Fruit fly (Drosophila melanogaster) whole organism, adult: ENCODE results near the gene Bx42.

Experiments
- CG11617 ChIP-seq: fragments of 200-800 bp; sonication (Bioruptor generic); optimal IDR thresholded peaks from 2 replicates; lab custom pipeline; 2017; ENCODE audit warnings: mild to moderate bottlenecking, missing biosample characterization, missing genetic modification reagents, missing genetic modification characterization
- CG12768 ChIP-seq: fragments of 200-800 bp; sonication (Bioruptor generic); optimal IDR thresholded peaks from 2 replicates; lab custom pipeline; 2017; ENCODE audit warnings: missing biosample characterization, missing genetic modification characterization, mild to moderate bottlenecking, moderate library complexity, missing genetic modification reagents
- CG14711 ChIP-seq: fragments of 200-800 bp; sonication (Bioruptor generic); optimal IDR thresholded peaks from 2 replicates; lab custom pipeline; 2018; ENCODE audit warnings: missing biosample characterization, mild to moderate bottlenecking, missing genetic modification characterization, moderate library complexity
- CG1620 ChIP-seq: fragments of 200-800 bp; sonication (Bioruptor generic); optimal IDR thresholded peaks from 2 replicates; lab custom pipeline; 2016; ENCODE audit warnings: missing biosample characterization, missing genetic modification characterization
- CG33017 ChIP-seq: fragments of 200-800 bp; sonication (Bioruptor generic); optimal IDR thresholded peaks from 2 replicates; lab custom pipeline; 2018; ENCODE audit warnings: missing biosample characterization, mild to moderate bottlenecking, missing genetic modification characterization, moderate library complexity
- CG5204 ChIP-seq: fragments of 200-800 bp; sonication (Bioruptor generic); optimal IDR thresholded peaks from 2 replicates; lab custom pipeline; 2016; ENCODE audit warnings: missing biosample characterization, missing genetic modification characterization
- CG7045 ChIP-seq: fragments of 200-800 bp; sonication (Bioruptor generic); optimal IDR thresholded peaks from 2 replicates; lab custom pipeline; 2017; ENCODE audit warnings: missing biosample characterization, mild to moderate bottlenecking, missing genetic modification characterization
- CG7101 ChIP-seq: fragments of 200-800 bp; sonication (Bioruptor generic); optimal IDR thresholded peaks from 2 replicates; lab custom pipeline; 2018; ENCODE audit warnings: missing biosample characterization, mild to moderate bottlenecking, missing genetic modification characterization, moderate library complexity
- Clk ChIP-seq: fragments of 200-800 bp; sonication (Bioruptor generic); optimal IDR thresholded peaks from 2 replicates; lab custom pipeline; 2017; ENCODE audit warnings: missing biosample characterization, missing genetic modification characterization
- Crg-1 ChIP-seq: fragments of 200-800 bp; sonication (Bioruptor generic); optimal IDR thresholded peaks from 2 replicates; lab custom pipeline; 2016; ENCODE audit warnings: missing biosample characterization, missing genetic modification characterization
- Hr96 ChIP-seq: fragments of 200-800 bp; sonication (Bioruptor generic); optimal IDR thresholded peaks from 2 replicates; lab custom pipeline; 2016; ENCODE audit warnings: missing biosample characterization, missing genetic modification characterization
- Mnt ChIP-seq: fragments of 200-800 bp; sonication (Bioruptor generic); optimal IDR thresholded peaks from 2 replicates; lab custom pipeline; 2016; ENCODE audit warnings: missing biosample characterization, mild to moderate bottlenecking, missing genetic modification characterization
- bab1 ChIP-seq: fragments of 200-800 bp; sonication (Bioruptor generic); optimal IDR thresholded peaks from 3 replicates; lab custom pipeline; 2019; ENCODE audit warnings: missing biosample characterization, mild to moderate bottlenecking, missing genetic modification characterization, moderate library complexity
- cic ChIP-seq: fragments of 200-800 bp; sonication (Bioruptor generic); optimal IDR thresholded peaks from 2 replicates; lab custom pipeline; 2017; ENCODE audit warnings: missing biosample characterization, mild to moderate bottlenecking, missing genetic modification characterization, moderate library complexity
- cnc ChIP-seq, 2 experiments: fragments of >200 bp; optimal IDR thresholded peaks; 2 replicates each; lab custom pipeline; 2017
- kay ChIP-seq: fragments of 200-800 bp; sonication (Bioruptor generic); peaks from one replicate; lab custom pipeline; 2016; ENCODE audit warnings: missing biosample characterization, missing genetic modification characterization, borderline replicate concordance
- ovo ChIP-seq: fragments of 200-800 bp; sonication (Bioruptor generic); optimal IDR thresholded peaks from 2 replicates; lab custom pipeline; 2016; ENCODE audit warnings: missing biosample characterization, missing genetic modification characterization
- pad ChIP-seq: fragments of 200-800 bp; sonication (Bioruptor generic); optimal IDR thresholded peaks from 3 replicates; lab custom pipeline; 2017; ENCODE audit warnings: missing biosample characterization, missing genetic modification characterization, mild to moderate bottlenecking, moderate library complexity, missing genetic modification reagents
- tj ChIP-seq: fragments of 200-800 bp; sonication (Bioruptor generic); optimal IDR thresholded peaks from 3 replicates; lab custom pipeline; 2017; ENCODE audit warnings: missing biosample characterization, mild to moderate bottlenecking, missing genetic modification characterization, moderate library complexity
- toe ChIP-seq: fragments of 200-800 bp; sonication (Bioruptor generic); optimal IDR thresholded peaks from 2 replicates; lab custom pipeline; 2016; ENCODE audit warnings: missing biosample characterization, missing genetic modification characterization

Bx42 gene

DNA sequence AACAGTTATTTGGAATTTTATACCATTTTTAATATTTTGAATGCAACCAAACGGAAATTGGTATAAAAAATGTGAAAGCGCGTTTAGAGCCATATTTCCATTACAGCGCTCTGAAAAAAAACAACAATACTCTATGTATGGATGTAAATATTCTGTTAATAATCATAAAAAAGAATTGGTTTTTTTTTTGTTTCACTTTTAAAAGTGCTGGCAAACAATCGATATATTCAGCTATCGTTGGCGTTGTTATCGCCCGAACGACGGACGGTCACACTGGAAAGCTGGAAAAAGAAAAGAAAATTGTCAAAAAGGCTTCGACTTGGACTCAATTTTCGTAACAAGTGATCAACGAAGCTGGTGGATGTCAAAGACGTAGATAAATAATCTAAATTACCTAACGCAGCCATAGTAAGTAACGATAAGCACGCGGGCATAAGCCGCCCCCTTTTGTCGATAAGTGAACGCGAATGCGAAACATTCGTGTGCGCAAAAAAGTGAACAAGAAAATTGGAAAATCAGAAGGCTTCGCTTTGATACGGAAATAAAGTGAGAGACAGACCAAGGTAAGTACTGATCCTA is 35.9 kb upstream of the Bx42 start, which contains the start of gene CG7065:
TSS of gene CG7065 (plus strand) at position 270 of the 579 bp plus-strand sequence.
- TF ChIP-seq kay: no peak
- TF ChIP-seq bab1 (GFP tag; lab: Kevin White, UChicago): peak; percentile 42
- TF ChIP-seq CG7101: peak; percentile 2

dm6 chrX:9141219-9141618 is 34.8 kb upstream of the Bx42 start:
- TF ChIP-seq CG33017 (tag; lab: Kevin White, UChicago): peak; percentile 1
- TF ChIP-seq ovo (GFP tag; lab: Kevin White, UChicago): no peak
- no peak for TF ChIP-seq bab1 (GFP tag; lab: Kevin White, UChicago)
- peak; percentile 15 for TF ChIP-seq tj (GFP tag; lab: Kevin White, UChicago)
- peak; percentile 6 for TF ChIP-seq Clk
- peak; percentile 15 for TF ChIP-seq CG14711 (tag; lab: Kevin White, UChicago)
- no peak for TF ChIP-seq cnc (optimal IDR thresholded peaks at IDR 0.05; lab: Kevin White, UChicago)
- peak; percentile 30 for TF ChIP-seq CG7101
- TF ChIP-seq CG11617 (GFP tag; lab: Kevin White, UChicago): no peak
- TF ChIP-seq CG7045 (GFP tag; lab: Kevin White, UChicago): peak; percentile 49
- peak; percentile 41 for TF ChIP-seq CG12768 (GFP tag; lab: Kevin White, UChicago)
- TF ChIP-seq CG5204 (GFP tag; lab: Kevin White, UChicago): no peak
- TF ChIP-seq pad (GFP tag; lab: Kevin White, UChicago): peak; percentile 35
- no peak for TF ChIP-seq Mnt
- no peak for TF ChIP-seq CG1620
- TF ChIP-seq kay: peak; percentile 76
- no peak for TF ChIP-seq Hr96 (GFP tag; lab: Kevin White, UChicago)
- TF ChIP-seq cic (GFP tag; lab: Kevin White, UChicago): no peak
- peak; percentile 44 for TF ChIP-seq toe (GFP tag; lab: Kevin White, UChicago)
- peak; percentile 16 for TF ChIP-seq Crg-1

dm6 chrX:9139138-9139537 is 32.7 kb upstream of the Bx42 start:
- TF ChIP-seq CG11617 (GFP tag; lab: Kevin White, UChicago) (no peak), bab1 (GFP tag; lab: Kevin White, UChicago) (no peak), cic (GFP tag; lab: Kevin White, UChicago) (peak; percentile 19), tj (GFP tag; lab: Kevin White, UChicago) (peak; percentile 32)

DNA sequence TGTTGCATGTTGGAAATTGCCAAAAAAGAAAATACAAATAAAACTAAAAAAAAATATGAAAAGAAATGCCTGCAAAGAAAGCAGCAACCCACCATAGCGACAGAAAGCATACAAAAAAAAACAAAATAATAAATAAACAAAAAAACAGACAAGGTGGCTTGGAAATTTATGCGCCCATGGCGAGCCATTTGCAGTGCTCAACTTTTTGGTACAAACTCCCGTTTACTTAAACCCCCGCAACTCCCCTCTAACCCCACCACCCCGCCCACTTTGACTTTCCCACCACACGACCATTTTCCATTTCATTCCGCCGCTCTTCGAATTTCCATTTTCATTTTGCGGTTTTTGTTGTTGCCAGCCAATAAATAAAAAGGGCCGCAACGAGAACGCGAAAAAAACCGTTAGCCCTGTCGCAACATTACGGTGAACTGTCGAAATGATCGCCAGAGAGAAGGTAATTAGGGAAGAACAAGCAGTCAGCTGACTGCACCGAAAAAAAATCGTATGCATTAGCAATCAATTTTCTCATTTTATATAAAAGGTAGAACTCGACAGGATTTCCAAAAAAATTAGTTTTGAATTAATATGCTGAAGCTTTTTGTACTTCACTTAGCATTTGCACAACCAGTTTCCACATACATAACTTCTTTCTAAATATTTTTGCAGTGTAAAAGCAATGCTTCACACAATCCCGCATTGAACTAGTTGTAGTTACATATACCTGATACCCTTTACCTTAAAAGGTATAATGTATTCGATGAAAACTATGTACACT is 30.6 kb upstream of the Bx42 start:
- TF ChIP-seq ovo (GFP tag; lab: Kevin White, UChicago) (peak; percentile 19), bab1 (GFP tag; lab: Kevin White, UChicago) (peak; percentile 63), CG33017 (tag; lab: Kevin White, UChicago) (no peak), pad (GFP tag; lab: Kevin White, UChicago) (peak; percentile 36), CG14711 (tag; lab: Kevin White, UChicago) (no peak), CG12768 (GFP tag; lab: Kevin White, UChicago) (no peak), Hr96 (GFP tag; lab: Kevin White, UChicago) (no peak)

dm6 chrX:9134922-9135453 is 28.6 kb upstream of the Bx42 start, which contains the start of gene fend:
fend (minus strand) TSS chrX:9135099.
- TF ChIP-seq bab1 (GFP tag; lab: Kevin White, UChicago) (no peak), cic (GFP tag; lab: Kevin White, UChicago) (no peak), toe (GFP tag; lab: Kevin White, UChicago) (no peak), CG12768 (GFP tag; lab: Kevin White, UChicago) (peak; percentile 25), CG33017 (tag; lab: Kevin White, UChicago) (peak; percentile 27), CG11617 (GFP tag; lab: Kevin White, UChicago) (peak; percentile 3), CG7101 (peak; percentile 19), Crg-1 (no peak)

DNA sequence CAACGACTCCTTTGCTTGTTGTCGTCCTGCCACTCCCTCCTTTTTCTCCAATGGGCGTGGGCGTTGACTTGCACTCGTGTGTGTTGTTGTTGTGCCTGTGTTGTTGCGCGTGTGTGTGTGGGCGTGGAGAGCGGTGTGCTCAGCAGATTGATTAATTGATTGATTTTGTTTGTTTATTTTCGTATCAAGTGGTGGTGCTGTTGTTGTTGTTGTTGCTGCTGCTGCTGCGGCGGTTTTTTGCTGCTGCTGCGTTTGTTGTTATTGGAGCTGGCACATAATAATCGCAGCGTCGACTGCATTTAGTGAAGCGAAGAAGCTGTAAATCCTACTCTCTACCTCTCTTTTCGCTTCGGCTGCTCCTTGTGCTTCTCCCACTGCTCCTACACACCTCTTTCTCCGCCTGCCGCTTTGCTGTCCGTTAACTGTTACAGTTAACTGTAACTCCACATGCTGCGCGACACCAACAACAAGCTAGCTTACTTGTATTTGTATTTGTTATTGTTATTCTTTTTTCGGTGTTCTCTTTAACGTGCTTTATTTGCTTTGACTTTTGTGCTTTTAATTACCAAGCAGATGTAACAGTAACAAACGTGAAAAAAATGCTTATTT is 27.9 kb upstream of the Bx42 start:
- TF ChIP-seq CG12768 (GFP tag; lab: Kevin White, UChicago) (no peak), ovo (GFP tag; lab: Kevin White, UChicago) (peak; percentile 24), CG11617 (GFP tag; lab: Kevin White, UChicago) (no peak), CG14711 (tag; lab: Kevin White, UChicago) (no peak), Clk (no peak), Crg-1 (no peak), kay (no peak), toe (GFP tag; lab: Kevin White, UChicago) (no peak), CG7101 (no peak), CG5204 (GFP tag; lab: Kevin White, UChicago) (no peak), CG7045 (GFP tag; lab: Kevin White, UChicago) (no peak), tj (GFP tag; lab: Kevin White, UChicago) (peak; percentile 79), CG1620 (no peak), CG33017 (tag; lab: Kevin White, UChicago) (no peak), cnc (optimal IDR thresholded peaks at IDR 0.05; lab: Kevin White, UChicago) (no peak), cic (GFP tag; lab: Kevin White, UChicago) (no peak), pad (GFP tag; lab: Kevin White, UChicago) (peak; percentile 71), bab1 (GFP tag; lab: Kevin White, UChicago) (no peak), Mnt (no peak), Hr96 (GFP tag; lab: Kevin White, UChicago) (no peak)
